Fruit fly (Drosophila melanogaster): Measurements from ENCODE around the gene RYa-R.

RYa-R gene

DNA sequence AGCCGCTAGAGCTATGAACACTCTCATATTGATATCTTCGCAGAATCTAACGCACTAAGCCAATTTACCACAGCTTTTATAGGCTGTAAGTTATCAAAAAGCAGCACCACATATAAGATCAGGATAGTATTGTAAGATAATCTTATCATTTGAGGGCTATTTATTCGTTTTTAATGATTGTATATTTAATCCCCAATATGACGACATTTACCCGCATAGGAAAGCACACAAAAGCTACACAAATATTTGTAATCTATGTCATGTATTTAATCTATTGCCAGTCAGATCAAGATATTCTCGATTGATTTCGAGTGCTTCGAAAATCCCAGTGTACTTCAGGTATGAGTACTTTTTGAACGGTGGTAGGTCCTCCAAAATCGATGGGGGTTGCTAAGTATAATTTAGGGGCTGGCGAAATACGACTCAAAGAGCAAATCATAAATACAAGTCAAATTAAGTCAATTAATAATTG is 23.0 kb downstream of the RYa-R start, which contains the start of gene CG17191:
Gene CG17191, minus strand, starts transcription at position 51 of the 472 bp plus-strand sequence.
- TF ChIP-seq vvl (GFP tag; IDR thresholded peaks at IDR 0.05) (no peak), CG7928 (GFP tag; optimal IDR thresholded peaks at IDR 0.05) (no peak), CG4360 (GFP tag; IDR thresholded peaks at IDR 0.05) (no peak), CG4404 (GFP tag; IDR thresholded peaks at IDR 0.05) (no peak), CG2120 (GFP tag; optimal IDR thresholded peaks at IDR 0.05) (no peak), gcm (GFP tag; optimal IDR thresholded peaks at IDR 0.05) (no peak), CG16815 (GFP tag; optimal IDR thresholded peaks at IDR 0.05) (no peak), CG42726 (GFP tag; IDR thresholded peaks at IDR 0.05; ENCODE audit: partially characterized antibody) (no peak), vfl (GFP tag; optimal IDR thresholded peaks at IDR 0.05) (no peak), Six4 (GFP tag; optimal IDR thresholded peaks at IDR 0.05) (no peak), CG2116 (GFP tag; optimal IDR thresholded peaks at IDR 0.05) (no peak), Mes4 (GFP tag; optimal IDR thresholded peaks at IDR 0.05) (no peak), Eip74EF (GFP tag; optimal IDR thresholded peaks at IDR 0.05) (no peak), CG1647 (GFP tag; optimal IDR thresholded peaks at IDR 0.05) (no peak), sug (tag; optimal IDR thresholded peaks at IDR 0.05) (peak; percentile 85), sd (tag; optimal IDR thresholded peaks at IDR 0.05) (peak; percentile 71), BEAF-32 (GFP tag; optimal IDR thresholded peaks at IDR 0.05) (no peak), H2.0 (GFP tag; IDR thresholded peaks at IDR 0.05) (no peak), vnd (GFP tag; IDR thresholded peaks at IDR 0.05; ENCODE audit: partially characterized antibody) (0 out of 3 replicates have a peak, but pooled peaks have one; percentile 11), bbx (GFP tag; IDR thresholded peaks at IDR 0.05; ENCODE audit: partially characterized antibody) (no peak), CG5245 (GFP tag; optimal IDR thresholded peaks at IDR 0.05) (no peak), pnt (GFP tag; optimal IDR thresholded peaks at IDR 0.05) (no peak), gcm2 (GFP tag; optimal IDR thresholded peaks at IDR 0.05) (no peak), hth (optimal IDR thresholded peaks at IDR 0.05) (no peak), br (optimal IDR thresholded peaks at IDR 0.05) (no peak), CG4328 (GFP tag; optimal IDR thresholded peaks at IDR 0.05) (no peak), Dip3 (GFP tag; optimal IDR thresholded peaks at IDR 0.05) (no peak), cas (GFP tag; IDR thresholded peaks at IDR 0.05) (no peak), Ravus (GFP tag; IDR thresholded peaks at IDR 0.05) (no peak), CG5180 (GFP tag; optimal IDR thresholded peaks at IDR 0.05) (no peak), fd96Cb (tag; optimal IDR thresholded peaks at IDR 0.05) (no peak), Hsf (GFP tag; optimal IDR thresholded peaks at IDR 0.05) (no peak), Dek (tag; optimal IDR thresholded peaks at IDR 0.05) (no peak), Rfx (GFP tag; IDR thresholded peaks at IDR 0.05) (no peak), jumu (GFP tag; optimal IDR thresholded peaks at IDR 0.05) (no peak), usp (GFP tag; optimal IDR thresholded peaks at IDR 0.05) (no peak), grn (GFP tag; optimal IDR thresholded peaks at IDR 0.05) (peak; percentile 76), dmrt11E (tag; optimal IDR thresholded peaks at IDR 0.05) (no peak), ase (GFP tag; IDR thresholded peaks at IDR 0.05) (no peak), CG14441 (GFP tag; IDR thresholded peaks at IDR 0.05) (no peak), pfk (GFP tag; optimal IDR thresholded peaks at IDR 0.05) (no peak), CG2889 (GFP tag; IDR thresholded peaks at IDR 0.05) (no peak), Hey (tag; optimal IDR thresholded peaks at IDR 0.05) (peak; percentile 45), CG13624 (GFP tag; optimal IDR thresholded peaks at IDR 0.05) (no peak), eyg (GFP tag; optimal IDR thresholded peaks at IDR 0.05) (no peak), CG6254 (GFP tag; optimal IDR thresholded peaks at IDR 0.05) (no peak), gfzf (GFP tag; optimal IDR thresholded peaks at IDR 0.05) (no peak), CG34376 (GFP tag; optimal IDR thresholded peaks at IDR 0.05) (peak; percentile 64), Jarid2 (GFP tag; optimal IDR thresholded peaks at IDR 0.05) (no peak), caup (GFP tag; optimal IDR thresholded peaks at IDR 0.05; ENCODE audit: severe bottlenecking) (no peak), CG4854 (GFP tag; optimal IDR thresholded peaks at IDR 0.05) (no peak), CG7372 (GFP tag; IDR thresholded peaks at IDR 0.05) (no peak)

Measured in whole organism, embryonic.